Fruit fly (Drosophila melanogaster) whole organism, embryonic: Measurements from ENCODE around the gene CNPYb.
A peak's percentile ranks its signal among the peaks of the same experiment; 100 is the strongest.

Source experiments
- CG10147 ChIP-seq: fragments of 200-800 bp; sonication (Bioruptor generic); optimal IDR thresholded peaks from 2 replicates; lab custom pipeline; 2019; ENCODE audit warnings: missing biosample characterization, mild to moderate bottlenecking, missing genetic modification characterization, moderate library complexity
- CG11456 ChIP-seq: fragments of 200-800 bp; sonication (Bioruptor generic); IDR thresholded peaks from 3 replicates; pipeline ENCODE4 v1.3.6; 2022; ENCODE audit warnings: missing biosample characterization, missing genetic modification characterization
- CG11723 ChIP-seq: fragments of 200-800 bp; sonication (Bioruptor generic); optimal IDR thresholded peaks from 2 replicates; lab custom pipeline; 2017; ENCODE audit warnings: missing biosample characterization, mild to moderate bottlenecking, missing genetic modification characterization
- CG12391 ChIP-seq: fragments of 200-800 bp; sonication (Bioruptor generic); optimal IDR thresholded peaks from 3 replicates; lab custom pipeline; 2018; ENCODE audit warnings: missing biosample characterization, mild to moderate bottlenecking, missing genetic modification characterization, moderate library complexity
- CG12769 ChIP-seq: fragments of 200-800 bp; sonication (Bioruptor generic); optimal IDR thresholded peaks from 2 replicates; lab custom pipeline; 2019; ENCODE audit warnings: missing biosample characterization, mild to moderate bottlenecking, missing genetic modification characterization, moderate library complexity
- CG13775 ChIP-seq: fragments of 200-800 bp; sonication (Bioruptor generic); optimal IDR thresholded peaks from 3 replicates; lab custom pipeline; 2017; ENCODE audit warnings: missing biosample characterization, mild to moderate bottlenecking, missing genetic modification characterization
- CG15479 ChIP-seq: fragments of 200-800 bp; sonication (Bioruptor generic); optimal IDR thresholded peaks from 3 replicates; lab custom pipeline; 2019; ENCODE audit warnings: missing biosample characterization, mild to moderate bottlenecking, missing genetic modification characterization, moderate library complexity
- CG16815 ChIP-seq: fragments of 200-800 bp; sonication (Bioruptor generic); optimal IDR thresholded peaks from 3 replicates; lab custom pipeline; 2017; ENCODE audit warnings: missing biosample characterization, mild to moderate bottlenecking, missing genetic modification characterization
- CG17802 ChIP-seq: fragments of 200-800 bp; sonication (Bioruptor generic); optimal IDR thresholded peaks from 2 replicates; lab custom pipeline; 2018; ENCODE audit warnings: missing biosample characterization, mild to moderate bottlenecking, missing genetic modification characterization, moderate library complexity
- CG17829 ChIP-seq: fragments of 200-800 bp; optimal IDR thresholded peaks from 2 replicates; lab custom pipeline; 2019; ENCODE audit warnings: missing biosample characterization, mild to moderate bottlenecking, missing genetic modification characterization, moderate library complexity
- CG2202 ChIP-seq: fragments of 200-800 bp; sonication (Bioruptor generic); optimal IDR thresholded peaks from 2 replicates; lab custom pipeline; 2018; ENCODE audit warnings: missing biosample characterization, mild to moderate bottlenecking, missing genetic modification characterization
- CG2678 ChIP-seq: fragments of 200-800 bp; sonication (Bioruptor generic); optimal IDR thresholded peaks from 3 replicates; lab custom pipeline; 2019; ENCODE audit warnings: missing biosample characterization, mild to moderate bottlenecking, missing genetic modification characterization, moderate library complexity
- CG32767 ChIP-seq: fragments of 200-800 bp; sonication (Bioruptor generic); IDR thresholded peaks from 2 replicates; pipeline ENCODE4 v1.3.6; 2022; ENCODE audit warnings: missing biosample characterization, missing genetic modification characterization
- CG32772 ChIP-seq: fragments of 200-800 bp; sonication (Bioruptor generic); IDR thresholded peaks from 2 replicates; pipeline ENCODE4 v1.3.6; 2022; ENCODE audit warnings: missing biosample characterization, missing genetic modification characterization
- CG34224 ChIP-seq: fragments of 200-800 bp; sonication (Bioruptor generic); IDR thresholded peaks from 3 replicates; pipeline ENCODE4 v1.3.6; 2022; ENCODE audit warnings: missing biosample characterization, missing genetic modification characterization; ENCODE audit not compliant: partially characterized antibody
- CG4360 ChIP-seq: fragments of 200-800 bp; sonication (Bioruptor generic); IDR thresholded peaks from 2 replicates; pipeline ENCODE4 v1.3.6; 2022; ENCODE audit warnings: missing biosample characterization, missing genetic modification characterization
- CG4854 ChIP-seq: fragments of 200-800 bp; sonication (Bioruptor generic); optimal IDR thresholded peaks from 2 replicates; lab custom pipeline; 2016; ENCODE audit warnings: missing biosample characterization, missing genetic modification characterization, inconsistent platforms
- CG6272 ChIP-seq: fragments of 200-800 bp; sonication (Bioruptor generic); IDR thresholded peaks from 2 replicates; pipeline ENCODE4 v1.3.6; 2022; ENCODE audit warnings: missing biosample characterization, missing genetic modification characterization
- CG8359 ChIP-seq: fragments of 200-800 bp; sonication (Bioruptor generic); optimal IDR thresholded peaks from 2 replicates; lab custom pipeline; 2017; ENCODE audit warnings: missing biosample characterization, mild to moderate bottlenecking, missing genetic modification characterization, borderline replicate concordance
- CG8388 ChIP-seq: fragments of 200-800 bp; sonication (Bioruptor generic); optimal IDR thresholded peaks from 2 replicates; lab custom pipeline; 2019; ENCODE audit warnings: missing biosample characterization, mild to moderate bottlenecking, missing genetic modification characterization, moderate library complexity
- CG8924 ChIP-seq: fragments of 200-800 bp; optimal IDR thresholded peaks from 3 replicates; lab custom pipeline; 2019; ENCODE audit warnings: missing biosample characterization, mild to moderate bottlenecking, missing genetic modification characterization, moderate library complexity
- CG9797 ChIP-seq: fragments of 200-800 bp; sonication (Bioruptor generic); optimal IDR thresholded peaks from 3 replicates; lab custom pipeline; 2018; ENCODE audit warnings: missing biosample characterization, mild to moderate bottlenecking, missing genetic modification characterization
- CrebB ChIP-seq: fragments of 200-800 bp; sonication (Bioruptor generic); optimal IDR thresholded peaks from 3 replicates; lab custom pipeline; 2018; ENCODE audit warnings: missing biosample characterization, mild to moderate bottlenecking, missing genetic modification characterization
- D19B ChIP-seq: fragments of 200-800 bp; sonication (Bioruptor generic); optimal IDR thresholded peaks from 2 replicates; lab custom pipeline; 2017; ENCODE audit warnings: missing biosample characterization, mild to moderate bottlenecking, missing genetic modification characterization
- Dip3 ChIP-seq: fragments of 200-800 bp; sonication (Bioruptor generic); optimal IDR thresholded peaks from 3 replicates; lab custom pipeline; 2016; ENCODE audit warnings: missing biosample characterization, missing genetic modification characterization
- ERR ChIP-seq: fragments of 200-800 bp; sonication (Bioruptor generic); optimal IDR thresholded peaks from 2 replicates; lab custom pipeline; 2016; ENCODE audit warnings: missing biosample characterization, missing genetic modification characterization
- Elba2 ChIP-seq: fragments of 200-800 bp; sonication (Bioruptor generic); optimal IDR thresholded peaks from 3 replicates; lab custom pipeline; 2016; ENCODE audit warnings: missing biosample characterization, missing genetic modification characterization
- H15 ChIP-seq: fragments of 200-800 bp; sonication (Bioruptor generic); IDR thresholded peaks from 3 replicates; pipeline ENCODE4 v1.3.6; 2022; ENCODE audit warnings: missing biosample characterization, missing genetic modification characterization
- H2.0 ChIP-seq: fragments of 200-800 bp; sonication (Bioruptor generic); IDR thresholded peaks from 2 replicates; pipeline ENCODE4 v1.3.6; 2022; ENCODE audit warnings: missing biosample characterization, missing genetic modification characterization
- HHEX ChIP-seq: fragments of 200-800 bp; sonication (Bioruptor generic); optimal IDR thresholded peaks from 3 replicates; lab custom pipeline; 2017; ENCODE audit warnings: missing biosample characterization, mild to moderate bottlenecking, missing genetic modification characterization, missing genetic modification reagents
- Taf1 ChIP-seq: fragments of 200-800 bp; sonication (Bioruptor generic); IDR thresholded peaks from 2 replicates; pipeline ENCODE4 v1.3.6; 2022; ENCODE audit warnings: missing biosample characterization, missing genetic modification characterization
- ash1 ChIP-seq: fragments of 200-800 bp; sonication (Bioruptor generic); optimal IDR thresholded peaks from 2 replicates; lab custom pipeline; 2018; ENCODE audit warnings: missing biosample characterization, mild to moderate bottlenecking, missing genetic modification characterization
- bigmax ChIP-seq: fragments of 200-800 bp; sonication (Bioruptor generic); optimal IDR thresholded peaks from 2 replicates; lab custom pipeline; 2018; ENCODE audit warnings: missing biosample characterization, mild to moderate bottlenecking, missing genetic modification characterization
- crol ChIP-seq: fragments of 200-800 bp; sonication (Bioruptor generic); IDR thresholded peaks from 2 replicates; pipeline ENCODE4 v1.3.6; 2022; ENCODE audit warnings: missing biosample characterization, missing genetic modification characterization
- emc ChIP-seq: fragments of 200-800 bp; sonication (Bioruptor generic); optimal IDR thresholded peaks from 2 replicates; lab custom pipeline; 2016; ENCODE audit warnings: missing biosample characterization, missing genetic modification characterization
- gem ChIP-seq: fragments of 200-800 bp; sonication (Bioruptor generic); optimal IDR thresholded peaks from 2 replicates; lab custom pipeline; 2019; ENCODE audit warnings: missing biosample characterization, mild to moderate bottlenecking, missing genetic modification characterization, moderate library complexity
- grn ChIP-seq: fragments of 200-800 bp; sonication (Bioruptor generic); optimal IDR thresholded peaks from 3 replicates; lab custom pipeline; 2017; ENCODE audit warnings: missing biosample characterization, missing genetic modification characterization
- jing ChIP-seq: fragments of 200-800 bp; sonication (Bioruptor generic); optimal IDR thresholded peaks from 2 replicates; lab custom pipeline; 2018; ENCODE audit warnings: missing biosample characterization, mild to moderate bottlenecking, missing genetic modification characterization
- lilli ChIP-seq: fragments of 200-800 bp; sonication (Bioruptor generic); optimal IDR thresholded peaks from 3 replicates; lab custom pipeline; 2016; ENCODE audit warnings: missing biosample characterization, missing genetic modification characterization
- org-1 ChIP-seq: fragments of 200-800 bp; sonication (Bioruptor generic); optimal IDR thresholded peaks from 2 replicates; lab custom pipeline; 2017; ENCODE audit warnings: missing biosample characterization, missing genetic modification characterization
- pfk ChIP-seq: fragments of 200-800 bp; sonication (Bioruptor generic); optimal IDR thresholded peaks from 2 replicates; lab custom pipeline; 2018; ENCODE audit warnings: missing biosample characterization, mild to moderate bottlenecking, missing genetic modification characterization, moderate library complexity
- rib ChIP-seq: fragments of 200-800 bp; sonication (Bioruptor generic); IDR thresholded peaks from 2 replicates; pipeline ENCODE4 v1.3.6; 2022; ENCODE audit warnings: missing biosample characterization, missing genetic modification characterization
- seq ChIP-seq: fragments of 200-800 bp; sonication (Bioruptor generic); IDR thresholded peaks from 2 replicates; pipeline ENCODE4 v1.3.6; 2022; ENCODE audit warnings: missing biosample characterization, missing genetic modification characterization
- sisA ChIP-seq: fragments of 200-800 bp; sonication (Bioruptor generic); IDR thresholded peaks from 2 replicates; pipeline ENCODE4 v1.3.6; 2022; ENCODE audit warnings: missing biosample characterization, missing genetic modification characterization
- ssp ChIP-seq: fragments of 200-800 bp; sonication (Bioruptor generic); IDR thresholded peaks from 2 replicates; pipeline ENCODE4 v1.3.6; 2022; ENCODE audit warnings: missing biosample characterization, missing genetic modification characterization
- sug ChIP-seq: fragments of 200-800 bp; optimal IDR thresholded peaks from 2 replicates; lab custom pipeline; 2019; ENCODE audit warnings: missing biosample characterization, mild to moderate bottlenecking, missing genetic modification characterization, moderate library complexity
- vvl ChIP-seq: fragments of 200-800 bp; sonication (Bioruptor generic); IDR thresholded peaks from 2 replicates; pipeline ENCODE4 v1.3.6; 2022; ENCODE audit warnings: missing biosample characterization, missing genetic modification characterization
- wor ChIP-seq: fragments of 200-800 bp; sonication (Bioruptor generic); IDR thresholded peaks from 2 replicates; pipeline ENCODE4 v1.3.6; 2022; ENCODE audit warnings: missing biosample characterization, missing genetic modification characterization
- zfh2 ChIP-seq: fragments of 200-800 bp; sonication (Bioruptor generic); optimal IDR thresholded peaks from 2 replicates; lab custom pipeline; 2016; ENCODE audit warnings: missing biosample characterization, missing genetic modification characterization

CNPYb gene

dm6 chr3L:19092125-19093058 is 3.6 kb downstream of the CNPYb start, which contains the start of gene MESR6 (continued):
- TF ChIP-seq lilli (GFP tag; lab: Kevin White, UChicago) (no peak), CG8924 (tag; lab: Kevin White, UChicago) (peak; percentile 39), CG16815 (no peak), CG2202 (tag; lab: Kevin White, UChicago) (no peak), CG11456 (GFP tag; lab: Robert Waterston, UW) (0 out of 3 replicates have a peak, but pooled peaks have one; percentile 65), jing (GFP tag; lab: Kevin White, UChicago) (no peak), CG32772 (no peak), rib (GFP tag; lab: Robert Waterston, UW) (peak; percentile 27; the same call in 1 of the 2 replicates), CG4854 (GFP tag; lab: Kevin White, UChicago) (no peak), vvl (GFP tag; lab: Robert Waterston, UW) (peak; percentile 5; the same call in 1 of the 2 replicates), CG17802 (no peak), CG13775 (no peak), CG11723 (GFP tag; lab: Kevin White, UChicago) (no peak), CG32767 (GFP tag; lab: Robert Waterston, UW) (0 out of 2 replicates have a peak, but pooled peaks have one; percentile 44), grn (GFP tag; lab: Kevin White, UChicago) (no peak), H2.0 (GFP tag; lab: Robert Waterston, UW) (no peak), HHEX (peak; percentile 37), CG8359 (GFP tag; lab: Kevin White, UChicago) (no peak), emc (GFP tag; lab: Kevin White, UChicago) (no peak), gem (tag; lab: Kevin White, UChicago) (peak; percentile 61), CG8388 (GFP tag; lab: Kevin White, UChicago) (no peak), CG17829 (tag; lab: Kevin White, UChicago) (peak; percentile 22), crol (GFP tag; lab: Robert Waterston, UW) (peak; percentile 87), CG15479 (GFP tag; lab: Kevin White, UChicago) (no peak), sisA (GFP tag; lab: Robert Waterston, UW) (no peak), ash1 (GFP tag; lab: Kevin White, UChicago) (no peak), sug (peak; percentile 34), org-1 (GFP tag; lab: Kevin White, UChicago) (no peak), pfk (GFP tag; lab: Kevin White, UChicago) (no peak), seq (GFP tag; lab: Robert Waterston, UW) (no peak; the same call in 1 of the 2 replicates), zfh2 (GFP tag; lab: Kevin White, UChicago) (no peak), ssp (GFP tag; lab: Robert Waterston, UW) (no peak), D19B (GFP tag; lab: Kevin White, UChicago) (peak; percentile 55), H15 (GFP tag; lab: Robert Waterston, UW) (no peak), CG12769 (tag; lab: Kevin White, UChicago) (peak; percentile 8), CG34224 (GFP tag; lab: Robert Waterston, UW) (peak; percentile 92), CG9797 (GFP tag; lab: Kevin White, UChicago) (peak; percentile 93), CG6272 (GFP tag; lab: Robert Waterston, UW) (no peak), CrebB (tag; lab: Kevin White, UChicago) (no peak), Taf1 (GFP tag; lab: Robert Waterston, UW) (no peak), CG12391 (peak; percentile 62), ERR (GFP tag; lab: Kevin White, UChicago) (no peak), wor (GFP tag; lab: Robert Waterston, UW) (no peak), CG10147 (peak; percentile 28), bigmax (GFP tag; lab: Kevin White, UChicago) (no peak), CG4360 (GFP tag; lab: Robert Waterston, UW) (no peak), Elba2 (no peak), CG2678 (peak; percentile 33), Dip3 (GFP tag; lab: Kevin White, UChicago) (no peak)
